Fruit fly (Drosophila melanogaster) whole organism, embryonic: Measurements from ENCODE around the gene sau.
A peak's percentile ranks its signal among the peaks of the same experiment; 100 is the strongest.

Source experiments
- Atf-2 ChIP-seq: fragments of 200-800 bp; sonication (Bioruptor generic); optimal IDR thresholded peaks from 2 replicates; lab custom pipeline; 2016; ENCODE audit warnings: missing biosample characterization, missing genetic modification characterization
- Atf6 ChIP-seq: fragments of 200-800 bp; sonication (Bioruptor generic); IDR thresholded peaks from 2 replicates; pipeline ENCODE4 v1.3.6; 2022; ENCODE audit warnings: missing biosample characterization, missing genetic modification characterization
- CG10321 ChIP-seq: fragments of 200-800 bp; sonication (Bioruptor generic); IDR thresholded peaks from 2 replicates; pipeline ENCODE4 v1.3.6; 2022; ENCODE audit warnings: missing biosample characterization, missing genetic modification characterization
- CG11560 ChIP-seq: fragments of 200-800 bp; sonication (Bioruptor generic); IDR thresholded peaks from 3 replicates; pipeline ENCODE4 v1.3.6; 2022; ENCODE audit warnings: missing biosample characterization, missing genetic modification characterization
- CG12391 ChIP-seq: fragments of 200-800 bp; sonication (Bioruptor generic); optimal IDR thresholded peaks from 3 replicates; lab custom pipeline; 2018; ENCODE audit warnings: missing biosample characterization, mild to moderate bottlenecking, missing genetic modification characterization, moderate library complexity
- CG14667 ChIP-seq: fragments of 200-800 bp; sonication (Bioruptor generic); IDR thresholded peaks from 2 replicates; pipeline ENCODE4 v1.3.6; 2022; ENCODE audit warnings: missing biosample characterization, missing genetic modification characterization
- CG16863 ChIP-seq: fragments of 200-800 bp; sonication (Bioruptor generic); optimal IDR thresholded peaks from 3 replicates; lab custom pipeline; 2016; ENCODE audit warnings: missing biosample characterization, missing genetic modification characterization
- CG17802 ChIP-seq: fragments of 200-800 bp; sonication (Bioruptor generic); optimal IDR thresholded peaks from 2 replicates; lab custom pipeline; 2018; ENCODE audit warnings: missing biosample characterization, mild to moderate bottlenecking, missing genetic modification characterization, moderate library complexity
- CG18764 ChIP-seq: fragments of 200-800 bp; sonication (Bioruptor generic); optimal IDR thresholded peaks from 3 replicates; lab custom pipeline; 2016; ENCODE audit warnings: missing biosample characterization, missing genetic modification characterization
- CG32767 ChIP-seq: fragments of 200-800 bp; sonication (Bioruptor generic); IDR thresholded peaks from 2 replicates; pipeline ENCODE4 v1.3.6; 2022; ENCODE audit warnings: missing biosample characterization, missing genetic modification characterization
- CG4360 ChIP-seq: fragments of 200-800 bp; sonication (Bioruptor generic); IDR thresholded peaks from 2 replicates; pipeline ENCODE4 v1.3.6; 2022; ENCODE audit warnings: missing biosample characterization, missing genetic modification characterization
- CG6272 ChIP-seq: fragments of 200-800 bp; sonication (Bioruptor generic); IDR thresholded peaks from 2 replicates; pipeline ENCODE4 v1.3.6; 2022; ENCODE audit warnings: missing biosample characterization, missing genetic modification characterization
- CG6813 ChIP-seq: fragments of 200-800 bp; sonication (Bioruptor generic); optimal IDR thresholded peaks from 2 replicates; lab custom pipeline; 2017; ENCODE audit warnings: missing biosample characterization, missing genetic modification characterization, mild to moderate bottlenecking, moderate library complexity, missing genetic modification reagents
- CG6854 ChIP-seq: fragments of 200-800 bp; sonication (Bioruptor generic); optimal IDR thresholded peaks from 3 replicates; lab custom pipeline; 2017; ENCODE audit warnings: missing biosample characterization, mild to moderate bottlenecking, missing genetic modification characterization
- CG8359 ChIP-seq: fragments of 200-800 bp; sonication (Bioruptor generic); optimal IDR thresholded peaks from 2 replicates; lab custom pipeline; 2017; ENCODE audit warnings: missing biosample characterization, mild to moderate bottlenecking, missing genetic modification characterization, borderline replicate concordance
- CG8388 ChIP-seq: fragments of 200-800 bp; sonication (Bioruptor generic); optimal IDR thresholded peaks from 2 replicates; lab custom pipeline; 2019; ENCODE audit warnings: missing biosample characterization, mild to moderate bottlenecking, missing genetic modification characterization, moderate library complexity
- CG9727 ChIP-seq: fragments of 200-800 bp; sonication (Bioruptor generic); optimal IDR thresholded peaks from 3 replicates; lab custom pipeline; 2017; ENCODE audit warnings: missing biosample characterization, mild to moderate bottlenecking, missing genetic modification characterization
- Camta ChIP-seq: fragments of 200-800 bp; sonication (Bioruptor generic); optimal IDR thresholded peaks from 2 replicates; lab custom pipeline; 2016; ENCODE audit warnings: missing biosample characterization, missing genetic modification characterization
- Ets97D ChIP-seq: fragments of 200-800 bp; sonication (Bioruptor generic); optimal IDR thresholded peaks from 3 replicates; lab custom pipeline; 2016; ENCODE audit warnings: missing biosample characterization, missing genetic modification characterization
- HLH3B ChIP-seq: fragments of 200-800 bp; sonication (Bioruptor generic); IDR thresholded peaks from 2 replicates; pipeline ENCODE4 v1.3.6; 2022; ENCODE audit warnings: missing biosample characterization, missing genetic modification characterization
- HLH4C ChIP-seq: fragments of 200-800 bp; sonication (Bioruptor generic); IDR thresholded peaks from 3 replicates; pipeline ENCODE4 v1.3.6; 2022; ENCODE audit warnings: missing biosample characterization, missing genetic modification characterization; ENCODE audit not compliant: partially characterized antibody
- Mes4 ChIP-seq: fragments of 200-800 bp; sonication (Bioruptor generic); optimal IDR thresholded peaks from 2 replicates; lab custom pipeline; 2016; ENCODE audit warnings: missing biosample characterization, missing genetic modification characterization
- Nf-YA ChIP-seq: fragments of 200-800 bp; sonication (Bioruptor generic); IDR thresholded peaks from 2 replicates; pipeline ENCODE4 v1.3.6; 2022; ENCODE audit warnings: missing biosample characterization, missing genetic modification characterization
- Side ChIP-seq: fragments of 200-800 bp; sonication (Bioruptor generic); optimal IDR thresholded peaks from 2 replicates; lab custom pipeline; 2016; ENCODE audit warnings: missing biosample characterization, missing genetic modification characterization
- Sin3A ChIP-seq: fragments of >200 bp; optimal IDR thresholded peaks from 2 replicates; lab custom pipeline; 2018
- Tbp ChIP-seq: fragments of >200 bp; optimal IDR thresholded peaks from 2 replicates; lab custom pipeline; 2018; ENCODE audit warnings: missing biosample characterization, missing genetic modification characterization
- ac ChIP-seq: fragments of 200-800 bp; sonication (Bioruptor generic); optimal IDR thresholded peaks from 3 replicates; lab custom pipeline; 2017; ENCODE audit warnings: missing biosample characterization, mild to moderate bottlenecking, missing genetic modification characterization
- az2 ChIP-seq: fragments of 200-800 bp; sonication (Bioruptor generic); optimal IDR thresholded peaks from 3 replicates; lab custom pipeline; 2016; ENCODE audit warnings: missing biosample characterization, missing genetic modification characterization
- bab2 ChIP-seq: fragments of 200-800 bp; sonication (Bioruptor generic); optimal IDR thresholded peaks from 2 replicates; lab custom pipeline; 2016; ENCODE audit warnings: missing biosample characterization, missing genetic modification characterization
- chif ChIP-seq, 2 experiments: fragments of 200-800 bp; sonication (Bioruptor generic); optimal IDR thresholded peaks; 3 replicates each; lab custom pipeline; 2016; ENCODE audit warnings: missing biosample characterization in 2 of 2, missing genetic modification characterization in 2 of 2
- crc ChIP-seq: fragments of 200-800 bp; sonication (Bioruptor generic); optimal IDR thresholded peaks from 2 replicates; lab custom pipeline; 2016; ENCODE audit warnings: missing biosample characterization, missing genetic modification characterization
- dm ChIP-seq: fragments of 200-800 bp; sonication (Bioruptor generic); optimal IDR thresholded peaks from 3 replicates; lab custom pipeline; 2016; ENCODE audit warnings: missing biosample characterization, missing genetic modification characterization
- dysf ChIP-seq: fragments of 200-800 bp; sonication (Bioruptor generic); IDR thresholded peaks from 3 replicates; pipeline ENCODE4 v1.3.6; 2022; ENCODE audit warnings: missing biosample characterization, missing genetic modification characterization
- eve ChIP-seq, 2 experiments: fragments of >200 bp; optimal IDR thresholded peaks; 2 replicates each; lab custom pipeline; 2017; ENCODE audit warnings: missing biosample characterization in 2 of 2, missing genetic modification characterization in 2 of 2
- ewg ChIP-seq: fragments of 200-800 bp; sonication (Bioruptor generic); optimal IDR thresholded peaks from 3 replicates; lab custom pipeline; 2017; ENCODE audit warnings: mild to moderate bottlenecking, missing biosample characterization, missing genetic modification reagents, missing genetic modification characterization
- fd102C ChIP-seq: fragments of 200-800 bp; sonication (Bioruptor generic); optimal IDR thresholded peaks from 2 replicates; lab custom pipeline; 2018; ENCODE audit warnings: missing biosample characterization, mild to moderate bottlenecking, missing genetic modification characterization, moderate library complexity
- fd64A ChIP-seq: fragments of 200-800 bp; sonication (Bioruptor generic); optimal IDR thresholded peaks from 3 replicates; lab custom pipeline; 2018; ENCODE audit warnings: missing biosample characterization, mild to moderate bottlenecking, missing genetic modification characterization
- gro ChIP-seq: fragments of 200-800 bp; sonication (Bioruptor generic); optimal IDR thresholded peaks from 2 replicates; lab custom pipeline; 2016; ENCODE audit warnings: missing biosample characterization, missing genetic modification characterization
- klu ChIP-seq: fragments of 200-800 bp; sonication (Bioruptor generic); IDR thresholded peaks from 2 replicates; pipeline ENCODE4 v1.3.6; 2022; ENCODE audit warnings: missing biosample characterization, missing genetic modification characterization
- kni ChIP-seq: fragments of 200-800 bp; sonication (Bioruptor generic); optimal IDR thresholded peaks from 3 replicates; lab custom pipeline; 2017; ENCODE audit warnings: mild to moderate bottlenecking, missing biosample characterization, missing genetic modification reagents, missing genetic modification characterization
- lov ChIP-seq, 2 experiments: fragments of 200-800 bp in 1 of 2; fragments of >200 bp in 1 of 2; sonication (Bioruptor generic) in 1 of 2; IDR thresholded peaks in 1 of 2; optimal IDR thresholded peaks in 1 of 2; 2 replicates in 1 of 2; 3 replicates in 1 of 2; pipeline versions ENCODE4 v1.3.6 to Lab custom; 2017 to 2022; ENCODE audit warnings: missing biosample characterization in 1 of 2, missing genetic modification characterization in 1 of 2
- luna ChIP-seq: fragments of 200-800 bp; sonication (Bioruptor generic); optimal IDR thresholded peaks from 2 replicates; lab custom pipeline; 2016; ENCODE audit warnings: missing biosample characterization, missing genetic modification characterization
- mld ChIP-seq: fragments of 200-800 bp; sonication (Bioruptor generic); IDR thresholded peaks from 3 replicates; pipeline ENCODE4 v1.3.6; 2022; ENCODE audit warnings: missing biosample characterization, missing genetic modification characterization; ENCODE audit not compliant: partially characterized antibody
- schlank ChIP-seq: fragments of 200-800 bp; sonication (Bioruptor generic); optimal IDR thresholded peaks from 2 replicates; lab custom pipeline; 2018; ENCODE audit warnings: missing biosample characterization, mild to moderate bottlenecking, missing genetic modification characterization
- slp2 ChIP-seq: fragments of 200-800 bp; sonication (Bioruptor generic); optimal IDR thresholded peaks from 2 replicates; lab custom pipeline; 2016; ENCODE audit warnings: missing biosample characterization, missing genetic modification characterization
- tgo ChIP-seq: fragments of 200-800 bp; sonication (Bioruptor generic); IDR thresholded peaks from 3 replicates; pipeline ENCODE4 v1.3.6; 2022; ENCODE audit warnings: missing biosample characterization, missing genetic modification characterization
- trem ChIP-seq: fragments of 200-800 bp; optimal IDR thresholded peaks from 3 replicates; lab custom pipeline; 2019; ENCODE audit warnings: missing biosample characterization, mild to moderate bottlenecking, missing genetic modification characterization, moderate library complexity
- tx ChIP-seq: fragments of 200-800 bp; sonication (Bioruptor generic); optimal IDR thresholded peaks from 2 replicates; lab custom pipeline; 2016; ENCODE audit warnings: missing biosample characterization, missing genetic modification characterization
- vvl ChIP-seq: fragments of 200-800 bp; sonication (Bioruptor generic); IDR thresholded peaks from 2 replicates; pipeline ENCODE4 v1.3.6; 2022; ENCODE audit warnings: missing biosample characterization, missing genetic modification characterization

Gene sau

DNA sequence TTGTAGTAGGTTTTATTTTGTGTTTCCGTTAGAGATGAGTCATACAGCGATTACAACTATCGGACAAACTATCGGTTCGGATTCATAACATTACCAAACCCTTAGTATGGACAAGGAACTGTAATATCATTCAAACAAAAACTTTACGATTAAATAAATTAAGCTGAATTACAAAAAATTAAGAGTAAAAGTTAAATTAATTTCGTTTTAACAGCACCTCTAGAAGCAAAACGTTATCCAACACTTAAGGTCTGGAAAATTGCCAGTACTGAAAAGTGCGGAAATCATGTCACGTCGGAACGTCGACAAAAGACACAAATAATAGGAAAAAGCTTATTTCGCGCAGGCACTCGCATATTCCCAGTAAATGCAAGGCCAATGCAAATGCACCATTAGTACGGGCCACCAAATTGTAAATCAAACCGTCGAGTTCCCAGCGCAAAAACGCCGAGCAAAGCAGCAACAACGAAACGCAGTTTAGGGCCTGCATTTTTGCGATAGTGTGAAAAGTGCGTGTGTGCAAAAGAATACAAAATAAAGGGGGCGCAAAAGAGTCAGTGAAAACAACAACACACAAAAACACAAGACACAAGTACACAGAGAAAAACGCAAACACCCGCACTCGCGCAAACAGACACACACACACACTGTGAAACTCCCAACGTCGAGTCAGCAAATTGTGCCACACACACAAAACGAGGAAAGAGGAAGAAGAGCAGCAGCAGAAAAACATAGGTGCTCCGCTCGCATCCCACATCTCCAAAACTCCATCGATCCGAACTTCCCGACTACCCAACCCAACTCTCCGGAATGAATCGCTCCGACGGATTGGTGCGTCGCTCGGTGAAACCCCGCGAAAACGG lies at the start of gene sau, which contains the start of gene CG15387 (continued):
- TF ChIP-seq luna (peak; percentile 87), dm (GFP tag; lab: Kevin White, UChicago) (peak; percentile 82), tgo (peak; percentile 86), Ets97D (peak; percentile 92), HLH4C (GFP tag; lab: Robert Waterston, UW) (peak; percentile 89), CG8388 (GFP tag; lab: Kevin White, UChicago) (peak; percentile 81), Atf-2 (peak; percentile 91), lov (optimal IDR thresholded peaks at IDR 0.05; lab: Kevin White, UChicago) (no peak), lov (GFP tag; IDR thresholded peaks at IDR 0.05; lab: Robert Waterston, UW) (peak; percentile 76; the same call in 2 of the 3 replicates), Mes4 (GFP tag; lab: Kevin White, UChicago) (peak; percentile 85), ac (GFP tag; lab: Kevin White, UChicago) (peak; percentile 45), CG6813 (peak; percentile 58), CG18764 (GFP tag; lab: Kevin White, UChicago) (peak; percentile 73), Side (peak; percentile 89), fd102C (GFP tag; lab: Kevin White, UChicago) (no peak), Sin3A (peak; percentile 60), vvl (GFP tag; lab: Robert Waterston, UW) (peak; percentile 88), CG9727 (GFP tag; lab: Kevin White, UChicago) (peak; percentile 91), CG11560 (peak; percentile 49; the same call in 2 of the 3 replicates), dysf (peak; percentile 83), CG6272 (GFP tag; lab: Robert Waterston, UW) (peak; percentile 77), slp2 (GFP tag; lab: Kevin White, UChicago) (peak; percentile 90), CG8359 (peak; percentile 41), chif (GFP tag; optimal IDR thresholded peaks at IDR 0.05; lab: Kevin White, UChicago) (peak; percentile 86 to 91), CG4360 (peak; percentile 38), CG17802 (tag; lab: Kevin White, UChicago) (peak; percentile 66), CG10321 (GFP tag; lab: Robert Waterston, UW) (peak; percentile 36; the same call in 1 of the 2 replicates), kni (GFP tag; lab: Kevin White, UChicago) (peak; percentile 61), CG32767 (peak; percentile 85), tx (peak; percentile 91), Atf6 (GFP tag; lab: Robert Waterston, UW) (peak; percentile 90), crc (GFP tag; lab: Kevin White, UChicago) (peak; percentile 88), bab2 (GFP tag; lab: Kevin White, UChicago) (peak; percentile 92), gro (GFP tag; lab: Kevin White, UChicago) (peak; percentile 93), ewg (GFP tag; lab: Kevin White, UChicago) (peak; percentile 84), Nf-YA (peak; percentile 47), HLH3B (GFP tag; lab: Robert Waterston, UW) (peak; percentile 79), Camta (GFP tag; lab: Kevin White, UChicago) (peak; percentile 90), mld (GFP tag; lab: Robert Waterston, UW) (peak; percentile 90), CG6854 (peak; percentile 70), CG14667 (GFP tag; lab: Robert Waterston, UW) (peak; percentile 65), CG16863 (GFP tag; lab: Kevin White, UChicago) (peak; percentile 92), trem (tag; lab: Kevin White, UChicago) (peak; percentile 91), eve (GFP tag; optimal IDR thresholded peaks at IDR 0.05; lab: Kevin White, UChicago) (no peak), schlank (tag; lab: Kevin White, UChicago) (peak; percentile 72), az2 (GFP tag; lab: Kevin White, UChicago) (peak; percentile 84), Tbp (no peak), klu (GFP tag; lab: Robert Waterston, UW) (peak; percentile 67), CG12391 (tag; lab: Kevin White, UChicago) (peak; percentile 95), fd64A (GFP tag; lab: Kevin White, UChicago) (peak; percentile 32)
